Worm (Caenorhabditis elegans): ENCODE results near the gene hex-5.

DNA sequence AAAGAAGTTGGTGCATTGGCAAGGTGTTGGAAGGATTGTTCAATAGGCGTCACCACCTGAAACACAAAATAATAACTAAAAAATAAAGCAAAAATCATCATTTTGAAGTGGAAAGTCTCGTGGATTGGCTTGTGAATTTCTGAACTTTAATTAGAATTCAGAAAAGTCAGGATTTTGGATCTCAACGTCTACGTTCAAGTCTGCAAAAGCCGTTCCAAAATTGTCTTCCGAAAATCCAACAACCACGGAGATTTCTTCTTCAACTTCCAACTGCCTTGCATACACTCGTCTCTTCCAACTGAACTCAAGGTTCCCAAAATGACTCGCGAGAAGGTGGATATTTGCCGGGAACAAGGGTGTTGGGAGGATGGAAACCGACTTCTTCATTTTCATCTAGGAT is 39.3 kb downstream of the hex-5 start, which contains the start of gene C27C12.3:
- TF ChIP-seq pes-1 (GFP tag; IDR thresholded peaks at IDR 0.05) (no peak), ama-1 (optimal IDR thresholded peaks at IDR 0.05) (no peak), B0310.2 (tag; optimal IDR thresholded peaks at IDR 0.05) (no peak), F13C5.2 (tag; optimal IDR thresholded peaks at IDR 0.05) (no peak), ceh-36 (tag; optimal IDR thresholded peaks at IDR 0.05) (no peak), flt-1 (GFP tag; IDR thresholded peaks at IDR 0.05) (no peak), ets-7 (tag; optimal IDR thresholded peaks at IDR 0.05) (no peak), tbx-37 (GFP tag; conservative IDR thresholded peaks at IDR 0.05) (no peak)

Measured in whole organism, early embryonic.